Worm (Caenorhabditis elegans) whole organism, early embryonic: ENCODE results near the gene K10D2.5.

Experiments used
- B0310.2 ChIP-seq: sonication (generic microtip); optimal IDR thresholded peaks from 2 replicates; lab custom pipeline; 2016; ENCODE audit warnings: mild to moderate bottlenecking, missing genetic modification characterization, missing compliant biosample characterization
- F13C5.2 ChIP-seq: sonication (generic microtip); optimal IDR thresholded peaks from 2 replicates; lab custom pipeline; 2017; ENCODE audit warnings: mild to moderate bottlenecking, missing genetic modification characterization, inconsistent platforms, missing compliant biosample characterization
- aly-1 ChIP-seq: sonication (generic microtip); optimal IDR thresholded peaks from 2 replicates; lab custom pipeline; 2016; ENCODE audit warnings: missing genetic modification characterization, missing compliant biosample characterization
- ama-1 ChIP-seq: fragments of 150-350 bp; optimal IDR thresholded peaks from 2 replicates; lab custom pipeline; 2014
- ceh-13 ChIP-seq: fragments of 200-800 bp; sonication (Bioruptor generic); optimal IDR thresholded peaks from 2 replicates; lab custom pipeline; 2018; ENCODE audit warnings: mild to moderate bottlenecking, missing genetic modification characterization, missing compliant biosample characterization
- ets-7 ChIP-seq: sonication (generic microtip); optimal IDR thresholded peaks from 2 replicates; lab custom pipeline; 2016; ENCODE audit warnings: missing genotype, missing genetic modification characterization, missing compliant biosample characterization
- flt-1 ChIP-seq: fragments of 200-800 bp; sonication (Bioruptor generic); IDR thresholded peaks from 2 replicates; pipeline ENCODE4 v1.3.6; 2022; ENCODE audit warnings: missing genetic modification characterization, missing compliant biosample characterization
- hmbx-1 ChIP-seq: sonication (generic microtip); optimal IDR thresholded peaks from 2 replicates; lab custom pipeline; 2016; ENCODE audit warnings: mild to moderate bottlenecking, missing genetic modification characterization, missing compliant biosample characterization
- hnd-1 ChIP-seq: sonication (generic microtip); optimal IDR thresholded peaks from 2 replicates; lab custom pipeline; 2016; ENCODE audit warnings: missing genetic modification characterization, missing compliant biosample characterization
- scrt-1 ChIP-seq: fragments of 200-800 bp; sonication (Bioruptor generic); IDR thresholded peaks from 2 replicates; pipeline ENCODE4 v1.3.6; 2022; ENCODE audit warnings: missing genetic modification characterization, missing compliant biosample characterization
- sea-1 ChIP-seq: fragments of 200-800 bp; sonication (Bioruptor generic); conservative IDR thresholded peaks from 2 replicates; pipeline ENCODE4 v1.3.6; 2022; ENCODE audit warnings: missing genetic modification characterization, missing compliant biosample characterization
- tbx-37 ChIP-seq: fragments of 200-800 bp; sonication (Bioruptor generic); conservative IDR thresholded peaks from 2 replicates; pipeline ENCODE4 v1.3.6; 2022; ENCODE audit warnings: missing genetic modification reagents, missing genetic modification characterization, missing compliant biosample characterization
- tra-4 ChIP-seq: sonication (generic microtip); optimal IDR thresholded peaks from 2 replicates; lab custom pipeline; 2017; ENCODE audit warnings: missing genetic modification characterization, missing compliant biosample characterization

DNA sequence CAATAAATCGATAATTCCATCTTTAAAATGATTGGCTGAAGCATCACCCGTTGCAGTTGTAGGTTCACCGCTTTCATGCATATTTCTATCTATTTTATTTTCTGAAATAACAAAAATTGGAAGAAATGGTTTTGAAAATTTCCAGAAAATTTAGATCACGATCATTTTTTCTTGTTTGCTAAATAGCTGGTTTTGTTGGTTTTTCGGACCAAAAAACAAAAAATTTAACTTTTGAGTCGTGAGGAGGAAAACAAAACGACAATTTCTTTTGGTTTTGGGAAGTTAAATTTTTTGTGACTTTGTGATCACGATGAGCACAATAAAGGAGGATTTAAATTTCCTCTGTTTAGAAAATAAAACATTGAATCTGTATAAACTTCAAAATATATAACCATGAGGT, 7.3 kb upstream of the K10D2.5 start, which contains the start of gene T10F2.2:
- TF ChIP-seq flt-1 (no peak), aly-1 (tag; lab: Kevin White, UChicago) (no peak), B0310.2 (tag; lab: Kevin White, UChicago) (no peak), sea-1 (GFP tag; lab: Robert Waterston, UW) (no peak), F13C5.2 (no peak), ama-1 (lab: Kevin White, UChicago) (peak; percentile 35), hnd-1 (tag; lab: Kevin White, UChicago) (no peak), hmbx-1 (no peak), scrt-1 (GFP tag; lab: Robert Waterston, UW) (no peak), tra-4 (no peak), tbx-37 (no peak), ets-7 (tag; lab: Kevin White, UChicago) (no peak), ceh-13 (no peak)
